Worm (Caenorhabditis elegans) whole organism, L4 larva: ENCODE measurements around the gene F40G9.8.

Source experiments
- ces-1 ChIP-seq: fragments of 150-350 bp; sonication (generic microtip); optimal IDR thresholded peaks from 4 replicates; lab custom pipeline; 2014; ENCODE audit warnings: missing biosample characterization, missing genetic modification reagents, missing genetic modification characterization
- unc-39 ChIP-seq: sonication (generic microtip); optimal IDR thresholded peaks from 2 replicates; lab custom pipeline; 2017; ENCODE audit warnings: missing biosample characterization, missing genetic modification characterization

- TF ChIP-seq unc-39 (tag; lab: Kevin White, UChicago), result no peak
- TF ChIP-seq ces-1 (GFP tag; lab: Kevin White, UChicago), result no peak
Measured at ce11 chrIII:156645-157044, 8.0 kb downstream of the F40G9.8 start, which contains the start of the genes zig-13 and ver-1.
